ENCODE assay signal across 2 fruit fly cellular contexts in the genomic region with DNA sequence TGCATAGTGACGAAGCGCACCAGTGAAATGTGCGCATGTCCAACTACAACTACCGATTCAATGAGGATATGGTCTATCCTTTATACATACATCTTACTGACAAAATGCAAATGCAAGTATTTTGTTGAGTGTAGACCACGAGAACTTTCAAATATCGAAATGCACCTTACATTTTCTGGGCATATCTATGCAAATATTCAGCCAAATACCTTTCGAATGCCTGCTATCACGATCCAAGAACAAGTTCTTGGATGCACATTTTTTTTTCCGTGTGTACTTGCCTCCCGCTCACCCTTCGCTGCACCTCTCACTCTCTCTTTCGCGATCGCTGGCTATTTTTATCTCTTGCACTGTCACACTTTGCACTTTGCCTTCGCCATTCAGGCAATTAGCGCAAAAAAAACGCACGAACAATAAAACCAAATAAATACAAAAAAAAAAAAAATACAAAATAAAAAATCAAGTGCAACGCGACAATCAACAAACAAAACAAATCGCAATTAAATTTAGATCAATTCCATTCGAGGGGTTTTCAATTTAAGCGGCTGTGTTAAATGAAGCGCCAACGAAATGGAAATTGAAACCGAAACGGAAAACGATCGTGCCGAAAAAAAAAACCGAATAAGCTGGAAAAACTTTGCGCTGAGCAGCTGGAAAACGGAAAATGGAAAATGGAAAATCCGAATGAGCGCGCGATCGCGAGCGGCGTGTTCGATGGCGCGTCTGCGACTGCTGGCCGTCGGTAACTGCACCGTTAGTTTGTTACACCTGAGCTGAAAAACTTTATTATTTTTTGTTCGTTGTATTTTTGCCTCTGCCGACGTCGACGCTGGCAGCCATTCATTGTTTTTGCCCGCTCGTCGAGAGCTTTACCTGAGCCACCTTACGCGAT.
TF ChIP-seq lines count a peak whose summit lies in the region.

No protein-coding gene starts in this region.

TF ChIP-seq in whole organism, embryonic, 481 proteins besides CTCF, POLR2A, EP300 and RAD21 (continued from another document):
- no peak for TF ChIP-seq lov (optimal IDR thresholded peaks at IDR 0.05; lab: Kevin White, UChicago)
- 0 out of 3 replicates have a peak, but pooled peaks have one; percentile 4 for TF ChIP-seq lov (GFP tag; IDR thresholded peaks at IDR 0.05; lab: Robert Waterston, UW)

TF ChIP-seq in whole organism, prepupa, 60 proteins besides CTCF, POLR2A, EP300 and RAD21 (continued from another document):
- TF ChIP-seq vri (GFP tag; optimal IDR thresholded peaks at IDR 0.05; lab: Kevin White, UChicago) = no peak
- no peak for TF ChIP-seq Eip93F (GFP tag; optimal IDR thresholded peaks at IDR 0.05; lab: Kevin White, UChicago)
- peak; percentile 20 for TF ChIP-seq CG6808 (GFP tag; optimal IDR thresholded peaks at IDR 0.05; lab: Kevin White, UChicago)
- peak; percentile 17 for TF ChIP-seq CG9139 (GFP tag; optimal IDR thresholded peaks at IDR 0.05; lab: Kevin White, UChicago)
- peak; percentile 9 for TF ChIP-seq dac (GFP tag; optimal IDR thresholded peaks at IDR 0.05; lab: Kevin White, UChicago)
- TF ChIP-seq eg (GFP tag; IDR thresholded peaks at IDR 0.05; lab: Robert Waterston, UW) = peak; percentile 58; the same call in 2 of the 3 replicates
- TF ChIP-seq Lpt (GFP tag; optimal IDR thresholded peaks at IDR 0.05; lab: Kevin White, UChicago) = no peak
- no peak for TF ChIP-seq Ets21C (GFP tag; optimal IDR thresholded peaks at IDR 0.05; lab: Kevin White, UChicago)
- TF ChIP-seq CG6854 (GFP tag; optimal IDR thresholded peaks at IDR 0.05; lab: Kevin White, UChicago) = no peak
- TF ChIP-seq CG16779 (tag; optimal IDR thresholded peaks at IDR 0.05; lab: Kevin White, UChicago) = no peak
